Fruit fly (Drosophila melanogaster) whole organism, wandering third instar larva: ENCODE results near the gene CG42727.

Experiments used
- Abd-B ChIP-seq: fragments of >200 bp; optimal IDR thresholded peaks from 2 replicates; lab custom pipeline; 2017; ENCODE audit warnings: missing biosample characterization, missing genetic modification characterization
- CG9705 ChIP-seq: fragments of 200-800 bp; sonication (Bioruptor generic); optimal IDR thresholded peaks from 2 replicates; lab custom pipeline; 2018; ENCODE audit warnings: missing biosample characterization, mild to moderate bottlenecking, missing genetic modification characterization
- CrebA ChIP-seq: fragments of 200-800 bp; sonication (Bioruptor generic); optimal IDR thresholded peaks from 2 replicates; lab custom pipeline; 2016; ENCODE audit warnings: missing biosample characterization, mild to moderate bottlenecking, missing genetic modification characterization, borderline replicate concordance
- Dfd ChIP-seq: fragments of >200 bp; optimal IDR thresholded peaks from 2 replicates; lab custom pipeline; 2017; ENCODE audit warnings: missing biosample characterization, missing genetic modification characterization
- GATAd ChIP-seq: sonication (Bioruptor generic); optimal IDR thresholded peaks from 2 replicates; lab custom pipeline; 2016; ENCODE audit warnings: missing biosample characterization, missing genetic modification characterization
- HLH106 ChIP-seq: fragments of 200-800 bp; optimal IDR thresholded peaks from 3 replicates; lab custom pipeline; 2019; ENCODE audit warnings: missing biosample characterization, mild to moderate bottlenecking, missing genetic modification characterization, moderate library complexity
- Hnf4 ChIP-seq: fragments of 200-800 bp; sonication (Bioruptor generic); optimal IDR thresholded peaks from 2 replicates; lab custom pipeline; 2016; ENCODE audit warnings: missing biosample characterization, mild to moderate bottlenecking, missing genetic modification characterization
- Hr78 ChIP-seq: fragments of >200 bp; optimal IDR thresholded peaks from 2 replicates; lab custom pipeline; 2017; ENCODE audit warnings: missing biosample characterization, missing genetic modification characterization
- Hr83 ChIP-seq: fragments of 200-300 bp; sonication (Bioruptor generic); optimal IDR thresholded peaks from 2 replicates; lab custom pipeline; 2016; ENCODE audit warnings: missing biosample characterization, mild to moderate bottlenecking, missing genetic modification characterization, moderate library complexity; ENCODE audit not compliant: poor library complexity, severe bottlenecking
- Jra ChIP-seq: sonication (Bioruptor generic); optimal IDR thresholded peaks from 2 replicates; lab custom pipeline; 2016; ENCODE audit warnings: missing biosample characterization, missing genetic modification characterization
- OdsH ChIP-seq: fragments of 200-800 bp; sonication (Bioruptor generic); optimal IDR thresholded peaks from 2 replicates; lab custom pipeline; 2016; ENCODE audit warnings: missing biosample characterization, mild to moderate bottlenecking, missing genetic modification characterization
- Rel ChIP-seq, 2 experiments: fragments of 200-800 bp; sonication (Bioruptor generic) in 1 of 2; optimal IDR thresholded peaks; 2 replicates in 1 of 2; 3 replicates in 1 of 2; lab custom pipeline; 2016 to 2019; ENCODE audit warnings: mild to moderate bottlenecking in 2 of 2, missing biosample characterization in 2 of 2, missing genetic modification characterization in 2 of 2, moderate library complexity in 1 of 2
- Sp1 ChIP-seq: fragments of 200-800 bp; sonication (Bioruptor generic); optimal IDR thresholded peaks from 3 replicates; lab custom pipeline; 2019; ENCODE audit warnings: missing biosample characterization, mild to moderate bottlenecking, missing genetic modification characterization, moderate library complexity
- br ChIP-seq: fragments of 200-800 bp; sonication (Bioruptor generic); optimal IDR thresholded peaks from 2 replicates; lab custom pipeline; 2016; ENCODE audit warnings: missing biosample characterization, missing genetic modification characterization
- brk ChIP-seq: fragments of 200-800 bp; sonication (Bioruptor generic); optimal IDR thresholded peaks from 2 replicates; lab custom pipeline; 2016; ENCODE audit warnings: missing biosample characterization, mild to moderate bottlenecking, missing genetic modification characterization
- dl ChIP-seq, 2 experiments: fragments of 175-275, 200-275 bp in 1 of 2; fragments of 200-275 bp in 1 of 2; sonication (Bioruptor generic); optimal IDR thresholded peaks; lab custom pipeline; 2018; ENCODE audit warnings: mild to moderate bottlenecking in 2 of 2, missing biosample characterization in 2 of 2, missing genetic modification characterization in 2 of 2, moderate library complexity in 2 of 2; ENCODE audit not compliant: partially characterized antibody in 2 of 2, insufficient read depth in 1 of 2
- dmrt93B ChIP-seq: fragments of 200-800 bp; sonication (Bioruptor generic); optimal IDR thresholded peaks from 2 replicates; lab custom pipeline; 2018; ENCODE audit warnings: missing biosample characterization, mild to moderate bottlenecking, missing genetic modification characterization
- ey ChIP-seq: fragments of 200-800 bp; sonication (Bioruptor generic); optimal IDR thresholded peaks from 2 replicates; lab custom pipeline; 2016; ENCODE audit warnings: missing biosample characterization, missing genetic modification characterization
- foxo ChIP-seq, 2 experiments: fragments of 200-800 bp; sonication (Bioruptor generic); optimal IDR thresholded peaks; 2 replicates in 1 of 2; 3 replicates in 1 of 2; lab custom pipeline; 2016 to 2017; ENCODE audit warnings: missing biosample characterization in 2 of 2, missing genetic modification characterization in 2 of 2
- fru ChIP-seq: fragments of 200-800 bp; sonication (Bioruptor generic); optimal IDR thresholded peaks from 3 replicates; lab custom pipeline; 2016; ENCODE audit warnings: missing biosample characterization, mild to moderate bottlenecking, missing genetic modification characterization
- h ChIP-seq: fragments of 200-800 bp; sonication (Bioruptor generic); optimal IDR thresholded peaks from 3 replicates; lab custom pipeline; 2016; ENCODE audit warnings: missing biosample characterization, mild to moderate bottlenecking, missing genetic modification characterization
- lola ChIP-seq: fragments of >200 bp; optimal IDR thresholded peaks from 2 replicates; lab custom pipeline; 2017; ENCODE audit warnings: missing biosample characterization, missing genetic modification characterization
- pan ChIP-seq: fragments of >200 bp; optimal IDR thresholded peaks from 2 replicates; lab custom pipeline; 2017
- rgr ChIP-seq: fragments of 200-800 bp; sonication (Bioruptor generic); optimal IDR thresholded peaks from 3 replicates; lab custom pipeline; 2016; ENCODE audit warnings: missing biosample characterization, mild to moderate bottlenecking, missing genetic modification characterization
- sv ChIP-seq: fragments of 200-800 bp; sonication (Bioruptor generic); optimal IDR thresholded peaks from 3 replicates; lab custom pipeline; 2016; ENCODE audit warnings: missing biosample characterization, missing genetic modification characterization
- tai ChIP-seq: sonication (Bioruptor generic); optimal IDR thresholded peaks from 2 replicates; lab custom pipeline; 2016; ENCODE audit warnings: missing biosample characterization, missing genetic modification characterization
- usp ChIP-seq: fragments of >200 bp; optimal IDR thresholded peaks from 2 replicates; lab custom pipeline; 2017; ENCODE audit warnings: missing biosample characterization, missing genetic modification characterization
- woc ChIP-seq: sonication (Bioruptor generic); optimal IDR thresholded peaks from 2 replicates; lab custom pipeline; 2016; ENCODE audit warnings: missing biosample characterization, mild to moderate bottlenecking, missing genetic modification characterization

CG42727 gene

dm6 chr3R:15347822-15348221 is at the start of gene CG42727, which contains the start of gene CG42726:
TSS of gene CG42727 (plus strand) at chr3R:15348048.
TSS of gene CG42726 (plus strand) at chr3R:15348048.
- peak; percentile 28 for TF ChIP-seq Sp1 (GFP tag; lab: Kevin White, UChicago)
- TF ChIP-seq fru (GFP tag; lab: Kevin White, UChicago) = no peak
- no peak for TF ChIP-seq Abd-B
- peak; percentile 27 for TF ChIP-seq ey
- peak; percentile 17 for TF ChIP-seq woc (GFP tag; lab: Kevin White, UChicago)
- peak; percentile 16 for TF ChIP-seq CG9705 (GFP tag; lab: Kevin White, UChicago)
- TF ChIP-seq pan (lab: Kevin White, UChicago) = no peak
- peak; percentile 45 for TF ChIP-seq br (GFP tag; lab: Kevin White, UChicago)
- TF ChIP-seq GATAd (GFP tag; lab: Kevin White, UChicago) = no peak
- peak; percentile 14 for TF ChIP-seq sv (GFP tag; lab: Kevin White, UChicago)
- TF ChIP-seq dmrt93B (GFP tag; lab: Kevin White, UChicago) = no peak
- peak in 1 of 2 experiments; percentile 60 for TF ChIP-seq foxo (GFP tag; optimal IDR thresholded peaks at IDR 0.05; lab: Kevin White, UChicago)
- TF ChIP-seq Rel (GFP tag; optimal IDR thresholded peaks at IDR 0.05; lab: Kevin White, UChicago) = no peak
- TF ChIP-seq Rel (tag; optimal IDR thresholded peaks at IDR 0.05; lab: Kevin White, UChicago) = no peak
- peak; percentile 56 for TF ChIP-seq rgr (GFP tag; lab: Kevin White, UChicago)
- TF ChIP-seq h (GFP tag; lab: Kevin White, UChicago) = peak; percentile 43
- TF ChIP-seq OdsH (GFP tag; lab: Kevin White, UChicago) = peak; percentile 18
- TF ChIP-seq HLH106 (tag; lab: Kevin White, UChicago) = peak; percentile 45

- no peak for TF ChIP-seq usp (GFP tag; lab: Kevin White, UChicago)
- TF ChIP-seq fru (GFP tag; lab: Kevin White, UChicago) = no peak
- TF ChIP-seq h (GFP tag; lab: Kevin White, UChicago) = no peak
- no peak for TF ChIP-seq GATAd (GFP tag; lab: Kevin White, UChicago)
- peak; percentile 96 for TF ChIP-seq Dfd
These were observed 42.6 kb upstream of the CG42727 start for dm6 chr3R:15305246-15305645.

dm6 chr3R:15309924-15310323 is 37.9 kb upstream of the CG42727 start, which contains the start of gene Tm2:
TSS of gene Tm2 (plus strand) at chr3R:15310193.
- TF ChIP-seq Rel (GFP tag; optimal IDR thresholded peaks at IDR 0.05; lab: Kevin White, UChicago) = no peak
- no peak for TF ChIP-seq Rel (tag; optimal IDR thresholded peaks at IDR 0.05; lab: Kevin White, UChicago)
- TF ChIP-seq br (GFP tag; lab: Kevin White, UChicago) = no peak
- no peak for TF ChIP-seq tai (GFP tag; lab: Kevin White, UChicago)
- TF ChIP-seq CrebA = no peak
- no peak for TF ChIP-seq dl (GFP tag; optimal IDR thresholded peaks at IDR 0.05; lab: Kevin White, UChicago; ENCODE audit: insufficient read depth in 1 of 2, partially characterized antibody in 2 of 2)
- no peak for TF ChIP-seq lola (GFP tag; lab: Kevin White, UChicago)
- TF ChIP-seq Hr83 = no peak
- no peak for TF ChIP-seq Abd-B
- no peak for TF ChIP-seq brk (GFP tag; lab: Kevin White, UChicago)
- no peak for TF ChIP-seq foxo (GFP tag; optimal IDR thresholded peaks at IDR 0.05; lab: Kevin White, UChicago)
- no peak for TF ChIP-seq sv (GFP tag; lab: Kevin White, UChicago)
- no peak for TF ChIP-seq HLH106 (tag; lab: Kevin White, UChicago)

- TF ChIP-seq Jra (GFP tag; lab: Kevin White, UChicago) = no peak
- TF ChIP-seq Hnf4 (GFP tag; lab: Kevin White, UChicago) = no peak
These were observed 37.2 kb upstream of the CG42727 start for dm6 chr3R:15310695-15311094.

- TF ChIP-seq Dfd = no peak
- TF ChIP-seq CrebA = no peak
- no peak for TF ChIP-seq Sp1 (GFP tag; lab: Kevin White, UChicago)
- no peak for TF ChIP-seq Hr78
- no peak for TF ChIP-seq ey
- TF ChIP-seq dl (GFP tag; optimal IDR thresholded peaks at IDR 0.05; lab: Kevin White, UChicago; ENCODE audit: insufficient read depth in 1 of 2, partially characterized antibody in 2 of 2) = no peak
- TF ChIP-seq Hr83 = no peak
- TF ChIP-seq HLH106 (tag; lab: Kevin White, UChicago) = no peak
- TF ChIP-seq brk (GFP tag; lab: Kevin White, UChicago) = no peak
- TF ChIP-seq Hnf4 (GFP tag; lab: Kevin White, UChicago) = no peak
- TF ChIP-seq woc (GFP tag; lab: Kevin White, UChicago) = no peak
- no peak for TF ChIP-seq foxo (GFP tag; optimal IDR thresholded peaks at IDR 0.05; lab: Kevin White, UChicago)
- TF ChIP-seq GATAd (GFP tag; lab: Kevin White, UChicago) = no peak
- no peak for TF ChIP-seq pan (lab: Kevin White, UChicago)
- TF ChIP-seq, all 38 proteins: peak for 0
These were observed 34.0 kb upstream of the CG42727 start for dm6 chr3R:15313836-15314235.
